Worm (Caenorhabditis elegans) whole organism, L4/young adult: ENCODE results near the gene Y48B6A.1.

Source experiments
- W03F9.2 ChIP-seq: fragments of 150-350 bp; optimal IDR thresholded peaks from 2 replicates; lab custom pipeline; 2014; ENCODE audit warnings: missing biosample characterization, missing genetic modification characterization
- dao-5 ChIP-seq: sonication (generic microtip); optimal IDR thresholded peaks from 2 replicates; lab custom pipeline; 2016; ENCODE audit warnings: missing genotype, missing genetic modification characterization, moderate library complexity, missing compliant biosample characterization

DNA sequence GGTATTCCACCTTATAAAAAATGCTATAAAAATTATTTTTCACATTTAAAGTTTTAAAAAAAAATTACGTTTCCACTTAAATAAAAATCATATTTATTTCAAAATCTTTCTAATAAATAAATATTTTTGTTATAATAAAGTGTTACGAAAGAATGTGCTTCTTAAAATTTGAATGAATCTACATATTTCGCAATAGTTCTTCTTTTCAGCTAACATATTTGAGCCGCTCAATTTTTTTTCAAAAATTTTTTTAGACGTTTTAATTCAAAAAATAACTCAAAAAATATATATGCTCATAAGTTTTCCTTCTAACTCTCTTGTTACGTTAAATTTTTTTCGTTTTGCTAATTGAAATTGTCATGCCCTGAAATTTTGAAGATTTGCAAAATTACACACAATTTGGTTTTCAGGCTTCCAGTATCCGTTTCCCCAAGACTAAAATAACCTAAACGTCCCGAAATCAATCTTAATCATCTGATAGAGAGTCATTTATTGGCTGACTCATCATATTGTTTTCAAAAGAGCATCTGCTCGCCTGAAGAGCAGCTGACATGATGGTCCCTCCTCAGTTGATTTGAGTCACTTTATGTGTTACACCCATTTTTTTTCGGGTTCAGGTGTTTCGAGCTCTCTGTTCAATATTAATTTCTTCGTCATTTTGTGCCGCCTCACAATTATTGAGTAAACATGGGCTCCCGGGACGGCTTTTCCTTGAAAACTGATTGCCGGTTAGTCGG lies 24.2 kb upstream of the Y48B6A.1 start, which contains the start of gene efhd-1:
- TF ChIP-seq W03F9.2 (tag; lab: Kevin White, UChicago) (no peak), dao-5 (tag; lab: Kevin White, UChicago) (no peak)
